Fruit fly (Drosophila melanogaster) Kc167 (cell line): ENCODE results near the gene Pgant8.

Source experiments
- Myc ChIP-seq: fragments of >200 bp; optimal IDR thresholded peaks from 2 replicates; lab custom pipeline; 2017; ENCODE audit warnings: missing external identifiers
- Sin3A ChIP-seq: fragments of >200 bp; optimal IDR thresholded peaks from 2 replicates; lab custom pipeline; 2018; ENCODE audit warnings: missing external identifiers
- h ChIP-seq: fragments of >200 bp; optimal IDR thresholded peaks from 3 replicates; lab custom pipeline; 2018; ENCODE audit warnings: missing external identifiers
- insv ChIP-seq: fragments of >200 bp; optimal IDR thresholded peaks from 3 replicates; lab custom pipeline; 2018; ENCODE audit warnings: missing external identifiers
- psq ChIP-seq: fragments of >200 bp; optimal IDR thresholded peaks from 2 replicates; lab custom pipeline; 2017; ENCODE audit warnings: missing external identifiers
- ttk ChIP-seq: sonication (Bioruptor generic); optimal IDR thresholded peaks from 2 replicates; lab custom pipeline; 2017; ENCODE audit warnings: missing external identifiers

dm6 chr3L:15677662-15678061, 6.0 kb upstream of the Pgant8 start:
- no peak for TF ChIP-seq insv (lab: Kevin White, UChicago)
- no peak for TF ChIP-seq Myc (lab: Kevin White, UChicago)
- no peak for TF ChIP-seq ttk (lab: Kevin White, UChicago)
- TF ChIP-seq h (lab: Kevin White, UChicago): no peak
- TF ChIP-seq psq: no peak
- TF ChIP-seq Sin3A (lab: Kevin White, UChicago): no peak
